Worm (Caenorhabditis elegans) whole organism, L4 larva: ENCODE results near the gene pes-9.

Experiments used
- R02D3.7 ChIP-seq: fragments of 150-350 bp; sonication (generic microtip); optimal IDR thresholded peaks from 3 replicates; lab custom pipeline; 2014; ENCODE audit warnings: missing biosample characterization, missing genetic modification characterization
- ceh-62 ChIP-seq: sonication (generic microtip); optimal IDR thresholded peaks from 2 replicates; lab custom pipeline; 2017; ENCODE audit warnings: missing biosample characterization, missing genetic modification characterization
- hlh-30 ChIP-seq: sonication (generic microtip); optimal IDR thresholded peaks from 2 replicates; lab custom pipeline; 2017; ENCODE audit warnings: antibody characterized with exemption, mild to moderate bottlenecking, missing genetic modification characterization, missing compliant biosample characterization; ENCODE audit not compliant: insufficient read depth
- lin-38 ChIP-seq: fragments of 200-800 bp; sonication (Bioruptor generic); IDR thresholded peaks from 2 replicates; pipeline ENCODE4 v1.3.6; 2022; ENCODE audit warnings: missing genetic modification reagents, missing genetic modification characterization, missing compliant biosample characterization
- mdl-1 ChIP-seq, 2 experiments: fragments of 150-350 bp in 1 of 2; sonication (generic microtip) in 1 of 2; optimal IDR thresholded peaks; 2 replicates each; lab custom pipeline; 2014 to 2017; ENCODE audit warnings: missing biosample characterization in 2 of 2, missing genetic modification characterization in 2 of 2
- mes-2 ChIP-seq: sonication (generic microtip); optimal IDR thresholded peaks from 2 replicates; lab custom pipeline; 2016; ENCODE audit warnings: missing genotype, mild to moderate bottlenecking, missing genetic modification characterization, missing compliant biosample characterization; ENCODE audit not compliant: poor library complexity, severe bottlenecking
- nhr-25 ChIP-seq: sonication (generic microtip); optimal IDR thresholded peaks from 2 replicates; lab custom pipeline; 2017; ENCODE audit warnings: missing genetic modification characterization, mild to moderate bottlenecking, missing compliant biosample characterization, antibody characterized with exemption, moderate library complexity, borderline replicate concordance; ENCODE audit not compliant: insufficient read depth
- nhr-77 ChIP-seq: fragments of 150-350 bp; optimal IDR thresholded peaks from 2 replicates; lab custom pipeline; 2014; ENCODE audit warnings: missing biosample characterization, missing genetic modification characterization
- snpc-4 ChIP-seq: fragments of 150-350 bp; optimal IDR thresholded peaks from 2 replicates; lab custom pipeline; 2014; ENCODE audit warnings: missing biosample characterization, missing genetic modification characterization

ce11 chrV:14545816-14546283 lies 51.0 kb downstream of the pes-9 start, which contains the start of gene rike-1:
- no peak for TF ChIP-seq hlh-30
- TF ChIP-seq snpc-4 (tag; lab: Kevin White, UChicago): no peak
- no peak for TF ChIP-seq R02D3.7 (tag; lab: Kevin White, UChicago)
- no peak for TF ChIP-seq nhr-25 (tag; lab: Kevin White, UChicago)
- peak; percentile 71 for TF ChIP-seq lin-38 (GFP tag; lab: Robert Waterston, UW)
- no peak for TF ChIP-seq mdl-1 (tag; optimal IDR thresholded peaks at IDR 0.05; lab: Kevin White, UChicago)
- no peak for TF ChIP-seq mes-2 (tag; lab: Kevin White, UChicago)
- no peak for TF ChIP-seq nhr-77 (tag; lab: Kevin White, UChicago)
- TF ChIP-seq ceh-62: no peak
